Fruit fly (Drosophila melanogaster) whole organism, prepupa: Measurements from ENCODE around the gene par-6.

Experiments
- CG10631 ChIP-seq: fragments of 200-800 bp; sonication (Bioruptor generic); optimal IDR thresholded peaks from 2 replicates; lab custom pipeline; 2016; ENCODE audit warnings: missing biosample characterization, missing genetic modification characterization
- CG10669 ChIP-seq: fragments of 200-800 bp; sonication (Bioruptor generic); optimal IDR thresholded peaks from 3 replicates; lab custom pipeline; 2018; ENCODE audit warnings: missing biosample characterization, mild to moderate bottlenecking, missing genetic modification characterization, moderate library complexity
- CG11762 ChIP-seq: fragments of 200-800 bp; sonication (Bioruptor generic); optimal IDR thresholded peaks from 3 replicates; lab custom pipeline; 2016; ENCODE audit warnings: missing biosample characterization, missing genetic modification characterization; ENCODE audit not compliant: insufficient read depth
- CG11902 ChIP-seq: fragments of 200-800 bp; sonication (Bioruptor generic); optimal IDR thresholded peaks from 3 replicates; lab custom pipeline; 2016; ENCODE audit warnings: missing biosample characterization, missing genetic modification characterization
- CG1621 ChIP-seq: fragments of 200-800 bp; sonication (Bioruptor generic); optimal IDR thresholded peaks from 3 replicates; lab custom pipeline; 2018; ENCODE audit warnings: missing biosample characterization, mild to moderate bottlenecking, missing genetic modification characterization
- CG16779 ChIP-seq: fragments of 200-800 bp; sonication (Bioruptor generic); optimal IDR thresholded peaks from 3 replicates; lab custom pipeline; 2017; ENCODE audit warnings: missing biosample characterization, mild to moderate bottlenecking, missing genetic modification characterization
- CG3032 ChIP-seq: fragments of 200-800 bp; optimal IDR thresholded peaks from 2 replicates; lab custom pipeline; 2019; ENCODE audit warnings: missing biosample characterization, mild to moderate bottlenecking, missing genetic modification characterization, moderate library complexity
- CG31627 ChIP-seq: fragments of 200-800 bp; sonication (Bioruptor generic); optimal IDR thresholded peaks from 3 replicates; lab custom pipeline; 2016; ENCODE audit warnings: missing biosample characterization, missing genetic modification characterization
- CG32006 ChIP-seq: fragments of 200-800 bp; sonication (Bioruptor generic); optimal IDR thresholded peaks from 3 replicates; lab custom pipeline; 2017; ENCODE audit warnings: missing biosample characterization, mild to moderate bottlenecking, missing genetic modification characterization
- CG34406 ChIP-seq: fragments of 200-800 bp; sonication (Bioruptor generic); optimal IDR thresholded peaks from 3 replicates; lab custom pipeline; 2016; ENCODE audit warnings: missing biosample characterization, missing genetic modification characterization
- CG3919 ChIP-seq: fragments of 200-800 bp; sonication (Bioruptor generic); optimal IDR thresholded peaks from 3 replicates; lab custom pipeline; 2016; ENCODE audit warnings: missing biosample characterization, missing genetic modification characterization
- CG4318 ChIP-seq: fragments of 200-800 bp; sonication (Bioruptor generic); optimal IDR thresholded peaks from 3 replicates; lab custom pipeline; 2017; ENCODE audit warnings: missing biosample characterization, mild to moderate bottlenecking, missing genetic modification characterization
- CG6163 ChIP-seq: fragments of 200-800 bp; sonication (Bioruptor generic); IDR thresholded peaks from 3 replicates; pipeline ENCODE4 v1.3.6; 2022; ENCODE audit warnings: missing biosample characterization, missing genetic modification characterization
- CG6276 ChIP-seq: fragments of 200-800 bp; sonication (Bioruptor generic); optimal IDR thresholded peaks from 2 replicates; lab custom pipeline; 2017; ENCODE audit warnings: missing biosample characterization, mild to moderate bottlenecking, missing genetic modification characterization
- CG6808 ChIP-seq: fragments of 200-800 bp; sonication (Bioruptor generic); optimal IDR thresholded peaks from 3 replicates; lab custom pipeline; 2017; ENCODE audit warnings: missing biosample characterization, missing genetic modification characterization, mild to moderate bottlenecking, moderate library complexity, missing genetic modification reagents
- CG8632 ChIP-seq: fragments of 200-800 bp; sonication (Bioruptor generic); optimal IDR thresholded peaks from 3 replicates; lab custom pipeline; 2016; ENCODE audit warnings: missing biosample characterization, missing genetic modification characterization
- CG9139 ChIP-seq: fragments of 200-800 bp; sonication (Bioruptor generic); optimal IDR thresholded peaks from 3 replicates; lab custom pipeline; 2017; ENCODE audit warnings: missing biosample characterization, mild to moderate bottlenecking, missing genetic modification characterization
- Eip78C ChIP-seq: fragments of 200-800 bp; sonication (Bioruptor generic); peaks from one replicate; lab custom pipeline; 2016; ENCODE audit warnings: missing biosample characterization, missing genetic modification characterization
- Eip93F ChIP-seq: fragments of 200-800 bp; sonication (Bioruptor generic); optimal IDR thresholded peaks from 2 replicates; lab custom pipeline; 2016; ENCODE audit warnings: missing biosample characterization, mild to moderate bottlenecking, missing genetic modification characterization
- Ets21C ChIP-seq: fragments of 200-800 bp; sonication (Bioruptor generic); optimal IDR thresholded peaks from 3 replicates; lab custom pipeline; 2016; ENCODE audit warnings: missing biosample characterization, missing genetic modification characterization
- Ets96B ChIP-seq: fragments of 200-800 bp; optimal IDR thresholded peaks from 2 replicates; lab custom pipeline; 2019; ENCODE audit warnings: missing biosample characterization, mild to moderate bottlenecking, missing genetic modification characterization, moderate library complexity
- Gug ChIP-seq: fragments of 200-800 bp; sonication (Bioruptor generic); IDR thresholded peaks from 2 replicates; pipeline ENCODE4 v1.3.6; 2022; ENCODE audit warnings: missing biosample characterization, missing genetic modification characterization
- Hr38 ChIP-seq: sonication (Bioruptor generic); optimal IDR thresholded peaks from 2 replicates; lab custom pipeline; 2016; ENCODE audit warnings: missing biosample characterization, missing genetic modification characterization
- Hr39 ChIP-seq: fragments of 200-800 bp; sonication (Bioruptor generic); optimal IDR thresholded peaks from 2 replicates; lab custom pipeline; 2016; ENCODE audit warnings: missing biosample characterization, missing genetic modification characterization
- Hr4 ChIP-seq: fragments of 200-800 bp; sonication (Bioruptor generic); optimal IDR thresholded peaks from 3 replicates; lab custom pipeline; 2016; ENCODE audit warnings: missing biosample characterization, missing genetic modification characterization
- Lpt ChIP-seq: fragments of 200-800 bp; sonication (Bioruptor generic); optimal IDR thresholded peaks from 3 replicates; lab custom pipeline; 2016; ENCODE audit warnings: missing biosample characterization, missing genetic modification characterization
- Met ChIP-seq: fragments of 200-800 bp; sonication (Bioruptor generic); optimal IDR thresholded peaks from 3 replicates; lab custom pipeline; 2016; ENCODE audit warnings: missing biosample characterization, missing genetic modification characterization
- OdsH ChIP-seq: fragments of 200-800 bp; sonication (Bioruptor generic); optimal IDR thresholded peaks from 3 replicates; lab custom pipeline; 2016; ENCODE audit warnings: missing biosample characterization, missing genetic modification characterization
- Smox ChIP-seq: fragments of 200-800 bp; sonication (Bioruptor generic); optimal IDR thresholded peaks from 3 replicates; lab custom pipeline; 2016; ENCODE audit warnings: missing biosample characterization, missing genetic modification characterization
- Sox14 ChIP-seq: fragments of 200-800 bp; sonication (Bioruptor generic); optimal IDR thresholded peaks from 3 replicates; lab custom pipeline; 2016; ENCODE audit warnings: missing biosample characterization, missing genetic modification characterization
- Sox15 ChIP-seq: fragments of 200-800 bp; sonication (Bioruptor generic); optimal IDR thresholded peaks from 3 replicates; lab custom pipeline; 2016; ENCODE audit warnings: missing biosample characterization, missing genetic modification characterization
- achi ChIP-seq: fragments of 200-800 bp; sonication (Bioruptor generic); optimal IDR thresholded peaks from 3 replicates; lab custom pipeline; 2016; ENCODE audit warnings: missing biosample characterization, missing genetic modification characterization
- acj6 ChIP-seq: fragments of 200-800 bp; sonication (Bioruptor generic); optimal IDR thresholded peaks from 3 replicates; lab custom pipeline; 2016; ENCODE audit warnings: missing biosample characterization, missing genetic modification characterization
- cyc ChIP-seq: fragments of 200-800 bp; sonication (Bioruptor generic); optimal IDR thresholded peaks from 3 replicates; lab custom pipeline; 2016; ENCODE audit warnings: missing biosample characterization, missing genetic modification characterization
- dac ChIP-seq: fragments of 200-800 bp; sonication (Bioruptor generic); optimal IDR thresholded peaks from 2 replicates; lab custom pipeline; 2017; ENCODE audit warnings: missing biosample characterization, mild to moderate bottlenecking, missing genetic modification characterization
- dsx ChIP-seq: fragments of 200-800 bp; optimal IDR thresholded peaks from 3 replicates; lab custom pipeline; 2019; ENCODE audit warnings: missing biosample characterization, mild to moderate bottlenecking, missing genetic modification characterization, moderate library complexity; ENCODE audit not compliant: poor library complexity, severe bottlenecking
- eg ChIP-seq: fragments of 200-800 bp; sonication (Bioruptor generic); IDR thresholded peaks from 3 replicates; pipeline ENCODE4 v1.3.6; 2022; ENCODE audit warnings: missing biosample characterization, missing genetic modification characterization
- esn ChIP-seq: fragments of 200-800 bp; sonication (Bioruptor generic); optimal IDR thresholded peaks from 2 replicates; lab custom pipeline; 2016; ENCODE audit warnings: missing biosample characterization, mild to moderate bottlenecking, missing genetic modification characterization, moderate library complexity
- fd59A ChIP-seq: fragments of 200-800 bp; sonication (Bioruptor generic); optimal IDR thresholded peaks from 2 replicates; lab custom pipeline; 2017; ENCODE audit warnings: missing biosample characterization, mild to moderate bottlenecking, missing genetic modification characterization, missing genetic modification reagents
- fd85E ChIP-seq: fragments of 200-800 bp; sonication (Bioruptor generic); optimal IDR thresholded peaks from 3 replicates; lab custom pipeline; 2016; ENCODE audit warnings: missing biosample characterization, missing genetic modification characterization
- fkh ChIP-seq: fragments of 200-800 bp; sonication (Bioruptor generic); optimal IDR thresholded peaks from 3 replicates; lab custom pipeline; 2017; ENCODE audit warnings: missing biosample characterization, mild to moderate bottlenecking, missing genetic modification characterization, moderate library complexity
- lz ChIP-seq: fragments of 200-800 bp; sonication (Bioruptor generic); optimal IDR thresholded peaks from 3 replicates; lab custom pipeline; 2016; ENCODE audit warnings: missing biosample characterization, missing genetic modification characterization
- net ChIP-seq: fragments of 200-800 bp; sonication (Bioruptor generic); optimal IDR thresholded peaks from 3 replicates; lab custom pipeline; 2016; ENCODE audit warnings: missing biosample characterization, missing genetic modification characterization
- pdm3 ChIP-seq: fragments of 200-800 bp; sonication (Bioruptor generic); optimal IDR thresholded peaks from 3 replicates; lab custom pipeline; 2016; ENCODE audit warnings: missing biosample characterization, missing genetic modification characterization
- salr ChIP-seq, 2 experiments: fragments of 200-800 bp; sonication (Bioruptor generic); optimal IDR thresholded peaks; 3 replicates each; lab custom pipeline; 2016 to 2018; ENCODE audit warnings: missing biosample characterization in 2 of 2, missing genetic modification characterization in 2 of 2, mild to moderate bottlenecking in 1 of 2
- spab ChIP-seq: fragments of 200-800 bp; sonication (Bioruptor generic); optimal IDR thresholded peaks from 2 replicates; lab custom pipeline; 2017; ENCODE audit warnings: missing biosample characterization, mild to moderate bottlenecking, missing genetic modification characterization, missing genetic modification reagents
- ss ChIP-seq, 2 experiments: fragments of 200-800 bp; sonication (Bioruptor generic); optimal IDR thresholded peaks; 2 replicates in 1 of 2; 3 replicates in 1 of 2; lab custom pipeline; 2017 to 2018; ENCODE audit warnings: mild to moderate bottlenecking in 2 of 2, missing biosample characterization in 2 of 2, missing genetic modification characterization in 2 of 2, moderate library complexity in 1 of 2
- vri ChIP-seq: fragments of 200-800 bp; sonication (Bioruptor generic); optimal IDR thresholded peaks from 3 replicates; lab custom pipeline; 2016; ENCODE audit warnings: missing biosample characterization, mild to moderate bottlenecking, missing genetic modification characterization

par-6 gene

dm6 chrX:17696637-17697036 is 6.5 kb upstream of the par-6 start (continued):
- TF ChIP-seq CG11902 (GFP tag; lab: Kevin White, UChicago), result no peak
- TF ChIP-seq esn, result peak; percentile 73
- TF ChIP-seq Eip78C (GFP tag; lab: Kevin White, UChicago), result peak; percentile 77
- TF ChIP-seq CG8632, result peak; percentile 13
- TF ChIP-seq CG1621, result no peak
- TF ChIP-seq CG6808, result no peak
- TF ChIP-seq CG3919, result no peak
- no peak for TF ChIP-seq fd85E
- peak; percentile 40 for TF ChIP-seq fkh
- peak; percentile 20 for TF ChIP-seq Sox14 (GFP tag; lab: Kevin White, UChicago)
- TF ChIP-seq Smox (GFP tag; lab: Kevin White, UChicago), result peak; percentile 48
- TF ChIP-seq Ets21C (GFP tag; lab: Kevin White, UChicago), result no peak
- TF ChIP-seq OdsH (GFP tag; lab: Kevin White, UChicago), result peak; percentile 17
- TF ChIP-seq CG10669, result no peak
- peak; percentile 32 for TF ChIP-seq cyc (GFP tag; lab: Kevin White, UChicago)
- TF ChIP-seq CG32006, result peak; percentile 4
- TF ChIP-seq Hr39, result peak; percentile 27
- peak; percentile 1 for TF ChIP-seq pdm3 (GFP tag; lab: Kevin White, UChicago)
- TF ChIP-seq ss (GFP tag; optimal IDR thresholded peaks at IDR 0.05; lab: Kevin White, UChicago), result no peak
- no peak for TF ChIP-seq dac (GFP tag; lab: Kevin White, UChicago)
- TF ChIP-seq CG31627 (GFP tag; lab: Kevin White, UChicago), result peak; percentile 46
- TF ChIP-seq net (GFP tag; lab: Kevin White, UChicago), result peak; percentile 9
- TF ChIP-seq Hr38 (GFP tag; lab: Kevin White, UChicago), result no peak
- no peak for TF ChIP-seq dsx
- no peak for TF ChIP-seq CG4318 (GFP tag; lab: Kevin White, UChicago)
- TF ChIP-seq CG34406 (GFP tag; lab: Kevin White, UChicago), result peak; percentile 18

dm6 chrX:17697266-17697665 is 5.9 kb upstream of the par-6 start:
- TF ChIP-seq Eip93F (GFP tag; lab: Kevin White, UChicago) (no peak), CG34406 (GFP tag; lab: Kevin White, UChicago) (no peak), acj6 (no peak), CG11762 (GFP tag; lab: Kevin White, UChicago) (no peak), CG3919 (no peak), vri (GFP tag; lab: Kevin White, UChicago) (no peak), Ets96B (tag; lab: Kevin White, UChicago) (no peak), Gug (GFP tag; lab: Robert Waterston, UW) (no peak), CG10669 (peak; percentile 14), eg (GFP tag; lab: Robert Waterston, UW) (no peak), CG10631 (no peak), CG8632 (no peak), CG11902 (GFP tag; lab: Kevin White, UChicago) (no peak), net (GFP tag; lab: Kevin White, UChicago) (no peak), CG32006 (no peak), Hr4 (no peak), cyc (GFP tag; lab: Kevin White, UChicago) (no peak), pdm3 (GFP tag; lab: Kevin White, UChicago) (no peak), CG6276 (GFP tag; lab: Kevin White, UChicago) (no peak), achi (GFP tag; lab: Kevin White, UChicago) (no peak), Lpt (GFP tag; lab: Kevin White, UChicago) (no peak), lz (GFP tag; lab: Kevin White, UChicago) (no peak), CG16779 (tag; lab: Kevin White, UChicago) (no peak), CG9139 (GFP tag; lab: Kevin White, UChicago) (no peak), salr (GFP tag; optimal IDR thresholded peaks at IDR 0.05; lab: Kevin White, UChicago) (no peak), dac (GFP tag; lab: Kevin White, UChicago) (no peak), esn (no peak), spab (GFP tag; lab: Kevin White, UChicago) (no peak), OdsH (GFP tag; lab: Kevin White, UChicago) (no peak), Eip78C (GFP tag; lab: Kevin White, UChicago) (peak; percentile 66), dsx (no peak), fd59A (GFP tag; lab: Kevin White, UChicago) (no peak), CG1621 (no peak), CG6163 (GFP tag; lab: Robert Waterston, UW) (0 out of 3 replicates have a peak, but pooled peaks have one; percentile 24), Sox15 (GFP tag; lab: Kevin White, UChicago) (no peak), ss (GFP tag; optimal IDR thresholded peaks at IDR 0.05; lab: Kevin White, UChicago) (peak in 1 of 2 experiments; percentile 14), fkh (no peak), Met (no peak), Ets21C (GFP tag; lab: Kevin White, UChicago) (no peak), CG3032 (tag; lab: Kevin White, UChicago) (no peak), CG4318 (GFP tag; lab: Kevin White, UChicago) (no peak)
